Worm (Caenorhabditis elegans) whole organism, young adult: ENCODE data around the gene C01G10.1.

Source experiments
- C06A6.2 ChIP-seq: fragments of 200-800 bp; sonication (Bioruptor generic); conservative IDR thresholded peaks from 2 replicates; pipeline ENCODE4 v1.3.6; 2022; ENCODE audit warnings: missing genetic modification characterization, missing compliant biosample characterization
- him-1 ChIP-seq: sonication (generic microtip); optimal IDR thresholded peaks from 2 replicates; lab custom pipeline; 2016; ENCODE audit warnings: missing genotype, missing genetic modification reagents, missing genetic modification characterization, missing compliant biosample characterization
- hlh-26 ChIP-seq: fragments of 200-800 bp; sonication (Bioruptor generic); conservative IDR thresholded peaks from 2 replicates; pipeline ENCODE4 v1.3.6; 2022; ENCODE audit warnings: missing genetic modification reagents, missing genetic modification characterization, missing compliant biosample characterization
- let-526 ChIP-seq: fragments of 200-800 bp; sonication (Bioruptor generic); IDR thresholded peaks from 2 replicates; pipeline ENCODE4 v1.3.6; 2022; ENCODE audit warnings: missing genetic modification reagents, missing genetic modification characterization, missing compliant biosample characterization
- madf-10 ChIP-seq: sonication (generic microtip); optimal IDR thresholded peaks from 2 replicates; lab custom pipeline; 2016; ENCODE audit warnings: mild to moderate bottlenecking, missing genetic modification characterization, missing compliant biosample characterization
- sptf-2 ChIP-seq: fragments of 200-800 bp; sonication (Bioruptor generic); optimal IDR thresholded peaks from 2 replicates; lab custom pipeline; 2018; ENCODE audit warnings: mild to moderate bottlenecking, missing genetic modification characterization, missing compliant biosample characterization
- unc-62 ChIP-seq: fragments of 150-350 bp; optimal IDR thresholded peaks from 2 replicates; lab custom pipeline; 2014; ENCODE audit warnings: missing biosample characterization, missing genetic modification reagents, missing genetic modification characterization

ce11 chrV:15152010-15152409, 52.5 kb downstream of the C01G10.1 start:
- no peak for TF ChIP-seq madf-10
- no peak for TF ChIP-seq him-1 (tag; lab: Kevin White, UChicago)
- TF ChIP-seq hlh-26 (GFP tag; lab: Robert Waterston, UW): no peak
- no peak for TF ChIP-seq let-526
- TF ChIP-seq sptf-2 (GFP tag; lab: Kevin White, UChicago): no peak
- TF ChIP-seq C06A6.2: no peak
- no peak for TF ChIP-seq unc-62 (GFP tag; lab: Kevin White, UChicago)
